Fruit fly (Drosophila melanogaster): ENCODE measurements around the gene Arglu1.

Gene Arglu1

DNA sequence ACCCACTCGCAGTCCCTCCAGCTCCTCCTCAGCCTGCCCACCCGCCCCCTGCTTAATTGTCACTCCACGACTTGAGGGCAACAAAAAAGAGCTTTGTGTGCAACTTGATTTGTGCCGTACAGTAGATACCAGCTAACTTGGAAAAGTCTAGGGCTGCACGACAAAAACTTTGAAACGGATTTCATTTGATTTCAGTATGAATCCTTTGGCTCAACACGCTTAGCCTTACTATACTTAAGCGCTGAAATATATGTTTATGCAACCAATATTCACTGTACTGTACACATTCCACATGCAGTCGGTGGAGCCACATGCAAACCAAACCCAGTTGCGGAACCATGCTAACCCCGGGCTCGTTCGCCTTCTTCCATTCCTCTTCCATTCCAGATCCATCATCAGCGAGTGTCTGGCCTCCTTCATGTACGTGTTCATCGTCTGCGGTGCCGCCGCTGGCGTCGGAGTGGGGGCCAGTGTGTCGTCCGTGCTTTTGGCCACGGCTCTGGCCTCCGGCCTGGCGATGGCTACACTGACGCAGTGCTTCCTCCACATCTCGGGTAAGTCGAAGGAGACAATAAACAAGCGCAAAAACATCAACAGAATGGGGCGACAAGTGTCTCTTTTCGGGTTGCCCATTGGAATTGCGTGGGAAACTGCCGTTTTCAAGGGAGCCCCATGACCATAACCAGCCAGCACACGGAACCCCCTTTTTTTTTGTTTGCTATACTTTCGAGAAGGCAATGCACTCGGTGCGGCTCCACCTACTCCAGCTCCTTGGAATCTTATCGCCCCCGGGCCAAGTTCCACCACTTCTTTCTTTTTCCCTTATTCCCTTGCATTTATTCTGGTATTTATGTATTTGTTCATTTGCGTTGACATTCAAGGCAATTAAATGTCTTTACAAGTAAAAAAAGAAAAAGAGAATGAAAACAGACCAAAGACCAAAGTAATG is 48.7 kb upstream of the Arglu1 start (continued):
- TF ChIP-seq dpn (GFP tag; optimal IDR thresholded peaks at IDR 0.05): peak; percentile 20 to 56
- peak; percentile 1 for TF ChIP-seq CG12942 (GFP tag; optimal IDR thresholded peaks at IDR 0.05)
- TF ChIP-seq CG30431 (GFP tag; optimal IDR thresholded peaks at IDR 0.05): peak; percentile 11
- no peak for TF ChIP-seq Dp (GFP tag; optimal IDR thresholded peaks at IDR 0.05)
- peak; percentile 36 for TF ChIP-seq CG10267 (tag; optimal IDR thresholded peaks at IDR 0.05)
- TF ChIP-seq sqz (GFP tag; optimal IDR thresholded peaks at IDR 0.05): no peak
- no peak for TF ChIP-seq CG1602 (GFP tag; optimal IDR thresholded peaks at IDR 0.05)
- TF ChIP-seq emc (GFP tag; optimal IDR thresholded peaks at IDR 0.05): no peak
- TF ChIP-seq CG17568 (GFP tag; optimal IDR thresholded peaks at IDR 0.05): no peak
- no peak for TF ChIP-seq cwo (GFP tag; optimal IDR thresholded peaks at IDR 0.05)
- TF ChIP-seq H2.0 (GFP tag; IDR thresholded peaks at IDR 0.05): 0 out of 2 replicates have a peak, but pooled peaks have one; percentile 48
- TF ChIP-seq CG3407 (GFP tag; optimal IDR thresholded peaks at IDR 0.05): peak; percentile 1
- no peak for TF ChIP-seq CG10147 (GFP tag; optimal IDR thresholded peaks at IDR 0.05)
- TF ChIP-seq Sry-δ (GFP tag; optimal IDR thresholded peaks at IDR 0.05): no peak
- TF ChIP-seq Ptx1 (GFP tag; IDR thresholded peaks at IDR 0.05): peak; percentile 78
- TF ChIP-seq Sin3A (optimal IDR thresholded peaks at IDR 0.05): no peak
- TF ChIP-seq gce (GFP tag; IDR thresholded peaks at IDR 0.05): peak; percentile 77; the same call in 2 of the 3 replicates
- peak; percentile 65 for TF ChIP-seq lmd (GFP tag; IDR thresholded peaks at IDR 0.05)
- peak; percentile 95 for TF ChIP-seq Ets65A (GFP tag)
- no peak for TF ChIP-seq ato (GFP tag; IDR thresholded peaks at IDR 0.05; ENCODE audit: partially characterized antibody)
- no peak for TF ChIP-seq CG4617 (GFP tag; optimal IDR thresholded peaks at IDR 0.05; ENCODE audit: borderline replicate concordance)
- no peak for TF ChIP-seq gro (GFP tag; optimal IDR thresholded peaks at IDR 0.05)
- TF ChIP-seq kah (GFP tag; optimal IDR thresholded peaks at IDR 0.05): no peak
- no peak for TF ChIP-seq scrt (GFP tag; optimal IDR thresholded peaks at IDR 0.05)
- no peak for TF ChIP-seq CG2129 (GFP tag; IDR thresholded peaks at IDR 0.05; ENCODE audit: partially characterized antibody)
- TF ChIP-seq Awh (GFP tag; IDR thresholded peaks at IDR 0.05): peak; percentile 75
- TF ChIP-seq CG34224 (GFP tag; IDR thresholded peaks at IDR 0.05; ENCODE audit: partially characterized antibody): no peak
- TF ChIP-seq eve (GFP tag; optimal IDR thresholded peaks at IDR 0.05): no peak
- no peak for TF ChIP-seq Doc3 (GFP tag; IDR thresholded peaks at IDR 0.05; ENCODE audit: partially characterized antibody)
- TF ChIP-seq gcm2 (GFP tag; optimal IDR thresholded peaks at IDR 0.05): no peak
- no peak for TF ChIP-seq Dek (tag; optimal IDR thresholded peaks at IDR 0.05)
- no peak for TF ChIP-seq CG7745 (tag; optimal IDR thresholded peaks at IDR 0.05)
- TF ChIP-seq ERR (GFP tag; optimal IDR thresholded peaks at IDR 0.05): no peak
- TF ChIP-seq CG3838 (GFP tag; optimal IDR thresholded peaks at IDR 0.05): no peak
- no peak for TF ChIP-seq Usf (GFP tag; optimal IDR thresholded peaks at IDR 0.05)
- TF ChIP-seq Dref (GFP tag; IDR thresholded peaks at IDR 0.05): no peak
- TF ChIP-seq Ets97D (GFP tag; optimal IDR thresholded peaks at IDR 0.05): no peak
- no peak for TF ChIP-seq inv (GFP tag; IDR thresholded peaks at IDR 0.05; ENCODE audit: partially characterized antibody)
- TF ChIP-seq CG9797 (GFP tag; optimal IDR thresholded peaks at IDR 0.05): no peak
- peak; percentile 76; the same call in 1 of the 3 replicates for TF ChIP-seq ase (GFP tag; IDR thresholded peaks at IDR 0.05)
- TF ChIP-seq nmo (GFP tag; optimal IDR thresholded peaks at IDR 0.05): peak; percentile 76
- TF ChIP-seq Antp (GFP tag; optimal IDR thresholded peaks at IDR 0.05): peak; percentile 43
- peak; percentile 40 for TF ChIP-seq CG8359 (GFP tag; optimal IDR thresholded peaks at IDR 0.05; ENCODE audit: borderline replicate concordance)
- no peak for TF ChIP-seq CG33557 (GFP tag; optimal IDR thresholded peaks at IDR 0.05)
- TF ChIP-seq CG14667 (GFP tag; IDR thresholded peaks at IDR 0.05): peak; percentile 65
- TF ChIP-seq CG16863 (GFP tag; optimal IDR thresholded peaks at IDR 0.05): peak; percentile 19
- no peak for TF ChIP-seq sens-2 (GFP tag; IDR thresholded peaks at IDR 0.05)
- TF ChIP-seq gt (GFP tag; IDR thresholded peaks at IDR 0.05): no peak; the same call in 1 of the 2 replicates
